Worm (Caenorhabditis elegans): ENCODE measurements around the gene C06B8.7.

ce11 chrV:15547727-15548126, 49.2 kb downstream of the C06B8.7 start:
- no peak for TF ChIP-seq F55B11.4 (tag; optimal IDR thresholded peaks at IDR 0.05; ENCODE audit: borderline replicate concordance, insufficient read depth)
- peak; percentile 36; the same call in 1 of the 2 replicates for TF ChIP-seq D2030.7 (GFP tag; IDR thresholded peaks at IDR 0.05)
- TF ChIP-seq dpl-1 (GFP tag; optimal IDR thresholded peaks at IDR 0.05): no peak
- peak; percentile 50 for TF ChIP-seq snpc-4 (GFP tag; optimal IDR thresholded peaks at IDR 0.05)
- TF ChIP-seq snpc-4 (tag; optimal IDR thresholded peaks at IDR 0.05): peak in 1 of 4 experiments; percentile 43
